Fruit fly (Drosophila melanogaster): Measurements from ENCODE around the gene CG15399.
A peak's percentile ranks its signal among the peaks of the same experiment; 100 is the strongest.

CG15399 gene

dm6 chr2L:2807597-2807996, 36.0 kb upstream of the CG15399 start:
- TF ChIP-seq CG6808 (GFP tag; optimal IDR thresholded peaks at IDR 0.05) (no peak), fd59A (GFP tag; optimal IDR thresholded peaks at IDR 0.05) (no peak), achi (GFP tag; optimal IDR thresholded peaks at IDR 0.05) (no peak), Eip78C (GFP tag) (peak; percentile 17), svp (GFP tag) (peak; percentile 87), Gug (GFP tag; IDR thresholded peaks at IDR 0.05) (no peak), Blimp-1 (GFP tag; optimal IDR thresholded peaks at IDR 0.05) (no peak), vri (GFP tag; optimal IDR thresholded peaks at IDR 0.05) (no peak), fd85E (GFP tag; optimal IDR thresholded peaks at IDR 0.05) (no peak)

- peak; percentile 61 for TF ChIP-seq CG16779 (tag; optimal IDR thresholded peaks at IDR 0.05)
- TF ChIP-seq CG34406 (GFP tag; optimal IDR thresholded peaks at IDR 0.05) = no peak
- TF ChIP-seq net (GFP tag; optimal IDR thresholded peaks at IDR 0.05) = peak; percentile 72
- TF ChIP-seq CG10669 (GFP tag; optimal IDR thresholded peaks at IDR 0.05) = peak; percentile 43
- TF ChIP-seq CG7368 (GFP tag; optimal IDR thresholded peaks at IDR 0.05) = peak; percentile 7
- no peak for TF ChIP-seq esn (GFP tag; optimal IDR thresholded peaks at IDR 0.05)
- peak; percentile 68 for TF ChIP-seq spab (GFP tag; optimal IDR thresholded peaks at IDR 0.05)
- peak; percentile 87 for TF ChIP-seq CG9139 (GFP tag; optimal IDR thresholded peaks at IDR 0.05)
- peak; percentile 64 for TF ChIP-seq CG6276 (GFP tag; optimal IDR thresholded peaks at IDR 0.05)
- peak; percentile 35 for TF ChIP-seq Lpt (GFP tag; optimal IDR thresholded peaks at IDR 0.05)
- peak; percentile 21 for TF ChIP-seq Sox14 (GFP tag; optimal IDR thresholded peaks at IDR 0.05)
- TF ChIP-seq Hr39 (GFP tag; optimal IDR thresholded peaks at IDR 0.05) = no peak
- TF ChIP-seq CG8632 (GFP tag; optimal IDR thresholded peaks at IDR 0.05) = no peak
- TF ChIP-seq Eip75B (GFP tag; optimal IDR thresholded peaks at IDR 0.05) = peak; percentile 19
- no peak for TF ChIP-seq CG4318 (GFP tag; optimal IDR thresholded peaks at IDR 0.05)
- TF ChIP-seq CG6808 (GFP tag; optimal IDR thresholded peaks at IDR 0.05) = peak; percentile 82
- peak; percentile 88 for TF ChIP-seq svp (GFP tag)
- peak; percentile 71 for TF ChIP-seq CG1621 (tag; optimal IDR thresholded peaks at IDR 0.05)
- peak; percentile 55 for TF ChIP-seq CG3919 (GFP tag; optimal IDR thresholded peaks at IDR 0.05)
- peak; percentile 69 for TF ChIP-seq Eip78C (GFP tag)
- no peak for TF ChIP-seq OdsH (GFP tag; optimal IDR thresholded peaks at IDR 0.05)
- no peak for TF ChIP-seq dac (GFP tag; optimal IDR thresholded peaks at IDR 0.05)
- no peak for TF ChIP-seq Gug (GFP tag; IDR thresholded peaks at IDR 0.05)
- peak; percentile 32 for TF ChIP-seq Ets96B (tag; optimal IDR thresholded peaks at IDR 0.05)
- TF ChIP-seq Sox102F (GFP tag; optimal IDR thresholded peaks at IDR 0.05) = no peak
- TF ChIP-seq dsx (GFP tag; optimal IDR thresholded peaks at IDR 0.05; ENCODE audit: poor library complexity, severe bottlenecking) = peak; percentile 3
- TF ChIP-seq achi (GFP tag; optimal IDR thresholded peaks at IDR 0.05) = peak; percentile 20
- TF ChIP-seq acj6 (GFP tag; optimal IDR thresholded peaks at IDR 0.05) = peak; percentile 15
- peak; percentile 90 to 91 for TF ChIP-seq ss (GFP tag; optimal IDR thresholded peaks at IDR 0.05)
- peak; percentile 9 for TF ChIP-seq CG32006 (GFP tag; optimal IDR thresholded peaks at IDR 0.05)
- peak; percentile 70 for TF ChIP-seq CG6854 (GFP tag; optimal IDR thresholded peaks at IDR 0.05)
- TF ChIP-seq CG8319 (GFP tag; optimal IDR thresholded peaks at IDR 0.05) = peak; percentile 22
- no peak for TF ChIP-seq CG11902 (GFP tag; optimal IDR thresholded peaks at IDR 0.05)
Measured at dm6 chr2L:2806190-2806763, 34.7 kb upstream of the CG15399 start.

dm6 chr2L:2804634-2805311, 33.2 kb upstream of the CG15399 start, which contains the start of gene daw:
Gene daw, plus strand, starts transcription at chr2L:2805261.
- peak; percentile 52; the same call in 1 of the 3 replicates for TF ChIP-seq eg (GFP tag; IDR thresholded peaks at IDR 0.05)
- TF ChIP-seq vri (GFP tag; optimal IDR thresholded peaks at IDR 0.05) = peak; percentile 28
- peak; percentile 73 for TF ChIP-seq spab (GFP tag; optimal IDR thresholded peaks at IDR 0.05)
- TF ChIP-seq CG11902 (GFP tag; optimal IDR thresholded peaks at IDR 0.05) = no peak
- peak; percentile 60; the same call in 2 of the 3 replicates for TF ChIP-seq CG6163 (GFP tag; IDR thresholded peaks at IDR 0.05)
- no peak for TF ChIP-seq CG6792 (GFP tag; optimal IDR thresholded peaks at IDR 0.05)
- peak; percentile 60 for TF ChIP-seq achi (GFP tag; optimal IDR thresholded peaks at IDR 0.05)
- peak; percentile 84 for TF ChIP-seq CG6276 (GFP tag; optimal IDR thresholded peaks at IDR 0.05)
- TF ChIP-seq Sox102F (GFP tag; optimal IDR thresholded peaks at IDR 0.05) = peak; percentile 59
- TF ChIP-seq CG8319 (GFP tag; optimal IDR thresholded peaks at IDR 0.05) = peak; percentile 39
- peak; percentile 81 for TF ChIP-seq CG6808 (GFP tag; optimal IDR thresholded peaks at IDR 0.05)
- TF ChIP-seq CG11762 (GFP tag; optimal IDR thresholded peaks at IDR 0.05; ENCODE audit: insufficient read depth) = peak; percentile 12
- TF ChIP-seq Sox14 (GFP tag; optimal IDR thresholded peaks at IDR 0.05) = peak; percentile 38
- TF ChIP-seq CG15336 (GFP tag; IDR thresholded peaks at IDR 0.05) = peak; percentile 51; the same call in 1 of the 2 replicates
- peak; percentile 6 for TF ChIP-seq Lpt (GFP tag; optimal IDR thresholded peaks at IDR 0.05)
- no peak for TF ChIP-seq fkh (GFP tag; optimal IDR thresholded peaks at IDR 0.05)
- peak; percentile 2 for TF ChIP-seq esn (GFP tag; optimal IDR thresholded peaks at IDR 0.05)
- TF ChIP-seq fd85E (GFP tag; optimal IDR thresholded peaks at IDR 0.05) = peak; percentile 43
- TF ChIP-seq salr (GFP tag; optimal IDR thresholded peaks at IDR 0.05) = peak in 1 of 2 experiments; percentile 21
- peak; percentile 83 for TF ChIP-seq Eip93F (GFP tag; optimal IDR thresholded peaks at IDR 0.05)

Measured in whole organism, prepupa.